Fruit fly (Drosophila melanogaster) whole organism, pupa: Measurements from ENCODE around the gene CG32266.

ENCODE experiments used
- CG10348 ChIP-seq: fragments of 200-800 bp; sonication (Bioruptor generic); IDR thresholded peaks from 2 replicates; pipeline ENCODE4 v1.3.6; 2022; ENCODE audit warnings: missing biosample characterization, missing genetic modification characterization
- CG12605 ChIP-seq: fragments of 200-800 bp; sonication (Bioruptor generic); IDR thresholded peaks from 2 replicates; pipeline ENCODE4 v1.3.6; 2022; ENCODE audit warnings: missing biosample characterization, missing genetic modification characterization
- CG13204 ChIP-seq: fragments of 200-800 bp; sonication (Bioruptor generic); optimal IDR thresholded peaks from 2 replicates; lab custom pipeline; 2018; ENCODE audit warnings: missing biosample characterization, mild to moderate bottlenecking, missing genetic modification characterization, moderate library complexity
- CG14655 ChIP-seq: fragments of 200-800 bp; sonication (Bioruptor generic); optimal IDR thresholded peaks from 3 replicates; lab custom pipeline; 2017; ENCODE audit warnings: mild to moderate bottlenecking, missing biosample characterization, missing genetic modification reagents, missing genetic modification characterization
- CG15710 ChIP-seq: fragments of 200-800 bp; sonication (Bioruptor generic); optimal IDR thresholded peaks from 2 replicates; lab custom pipeline; 2018; ENCODE audit warnings: missing biosample characterization, mild to moderate bottlenecking, missing genetic modification characterization, moderate library complexity
- CG17806 ChIP-seq: fragments of 200-800 bp; sonication (Bioruptor generic); optimal IDR thresholded peaks from 2 replicates; lab custom pipeline; 2018; ENCODE audit warnings: missing biosample characterization, mild to moderate bottlenecking, missing genetic modification characterization, moderate library complexity
- CG32121 ChIP-seq: fragments of 200-800 bp; sonication (Bioruptor generic); IDR thresholded peaks from 2 replicates; pipeline ENCODE4 v1.3.6; 2022; ENCODE audit warnings: missing biosample characterization, missing genetic modification characterization
- CG34367 ChIP-seq: fragments of 200-800 bp; sonication (Bioruptor generic); optimal IDR thresholded peaks from 2 replicates; lab custom pipeline; 2018; ENCODE audit warnings: missing biosample characterization, mild to moderate bottlenecking, missing genetic modification characterization
- CG4496 ChIP-seq: fragments of 200-800 bp; sonication (Bioruptor generic); IDR thresholded peaks from 3 replicates; pipeline ENCODE4 v1.3.6; 2022; ENCODE audit warnings: missing biosample characterization, missing genetic modification characterization
- CG8159 ChIP-seq: fragments of 200-800 bp; sonication (Bioruptor generic); optimal IDR thresholded peaks from 3 replicates; lab custom pipeline; 2018; ENCODE audit warnings: missing biosample characterization, mild to moderate bottlenecking, missing genetic modification characterization, moderate library complexity
- CG8301 ChIP-seq: fragments of 200-800 bp; sonication (Bioruptor generic); optimal IDR thresholded peaks from 2 replicates; lab custom pipeline; 2018; ENCODE audit warnings: missing biosample characterization, mild to moderate bottlenecking, missing genetic modification characterization
- CG9948 ChIP-seq: fragments of 200-800 bp; sonication (Bioruptor generic); optimal IDR thresholded peaks from 2 replicates; lab custom pipeline; 2018; ENCODE audit warnings: missing biosample characterization, mild to moderate bottlenecking, missing genetic modification characterization, moderate library complexity
- D1 ChIP-seq: fragments of 200-800 bp; sonication (Bioruptor generic); optimal IDR thresholded peaks from 2 replicates; lab custom pipeline; 2018; ENCODE audit warnings: missing biosample characterization, mild to moderate bottlenecking, missing genetic modification characterization, moderate library complexity
- EcR ChIP-seq: fragments of 200-800 bp; sonication (Bioruptor generic); optimal IDR thresholded peaks from 3 replicates; lab custom pipeline; 2019; ENCODE audit warnings: missing biosample characterization, missing genetic modification characterization, mild to moderate bottlenecking, moderate library complexity, missing genetic modification reagents
- Ets98B ChIP-seq: fragments of 200-800 bp; sonication (Bioruptor generic); IDR thresholded peaks from 2 replicates; pipeline ENCODE4 v1.3.6; 2022; ENCODE audit warnings: missing biosample characterization, missing genetic modification characterization
- Pif1A ChIP-seq: fragments of 200-800 bp; sonication (Bioruptor generic); optimal IDR thresholded peaks from 3 replicates; lab custom pipeline; 2016; ENCODE audit warnings: missing biosample characterization, missing genetic modification characterization
- Pif1B ChIP-seq: fragments of 200-800 bp; sonication (Bioruptor generic); optimal IDR thresholded peaks from 3 replicates; lab custom pipeline; 2016; ENCODE audit warnings: missing biosample characterization, missing genetic modification characterization
- Snoo ChIP-seq: fragments of 200-800 bp; sonication (Bioruptor generic); optimal IDR thresholded peaks from 3 replicates; lab custom pipeline; 2017; ENCODE audit warnings: missing biosample characterization, mild to moderate bottlenecking, missing genetic modification characterization, inconsistent platforms
- fd96Ca ChIP-seq: fragments of 200-800 bp; sonication (Bioruptor generic); IDR thresholded peaks from 3 replicates; pipeline ENCODE4 v1.3.6; 2022; ENCODE audit warnings: missing biosample characterization, missing genetic modification characterization
- gl ChIP-seq: fragments of 200-800 bp; sonication (Bioruptor generic); optimal IDR thresholded peaks from 2 replicates; lab custom pipeline; 2018; ENCODE audit warnings: missing biosample characterization, mild to moderate bottlenecking, missing genetic modification characterization
- rn ChIP-seq: fragments of 200-800 bp; sonication (Bioruptor generic); IDR thresholded peaks from 2 replicates; pipeline ENCODE4 v1.3.6; 2022; ENCODE audit warnings: missing biosample characterization, missing genetic modification characterization

CG32266 gene

dm6 chr3L:3811089-3811488, 20.5 kb downstream of the CG32266 start, which contains the start of the genes CG32263 and PIG-B:
Gene CG32263, minus strand, starts transcription at chr3L:3811114.
Gene PIG-B, plus strand, starts transcription at chr3L:3811263.
- TF ChIP-seq CG9948 (tag; lab: Kevin White, UChicago) (no peak), Ets98B (GFP tag; lab: Robert Waterston, UW) (no peak), rn (GFP tag; lab: Robert Waterston, UW) (no peak), CG34367 (tag; lab: Kevin White, UChicago) (no peak), Pif1B (no peak), Snoo (tag; lab: Kevin White, UChicago) (no peak), CG4496 (no peak), EcR (GFP tag; lab: Kevin White, UChicago) (no peak), CG14655 (GFP tag; lab: Kevin White, UChicago) (no peak), fd96Ca (GFP tag; lab: Robert Waterston, UW) (no peak)
- TF ChIP-seq, all 21 proteins: peak for 0

DNA sequence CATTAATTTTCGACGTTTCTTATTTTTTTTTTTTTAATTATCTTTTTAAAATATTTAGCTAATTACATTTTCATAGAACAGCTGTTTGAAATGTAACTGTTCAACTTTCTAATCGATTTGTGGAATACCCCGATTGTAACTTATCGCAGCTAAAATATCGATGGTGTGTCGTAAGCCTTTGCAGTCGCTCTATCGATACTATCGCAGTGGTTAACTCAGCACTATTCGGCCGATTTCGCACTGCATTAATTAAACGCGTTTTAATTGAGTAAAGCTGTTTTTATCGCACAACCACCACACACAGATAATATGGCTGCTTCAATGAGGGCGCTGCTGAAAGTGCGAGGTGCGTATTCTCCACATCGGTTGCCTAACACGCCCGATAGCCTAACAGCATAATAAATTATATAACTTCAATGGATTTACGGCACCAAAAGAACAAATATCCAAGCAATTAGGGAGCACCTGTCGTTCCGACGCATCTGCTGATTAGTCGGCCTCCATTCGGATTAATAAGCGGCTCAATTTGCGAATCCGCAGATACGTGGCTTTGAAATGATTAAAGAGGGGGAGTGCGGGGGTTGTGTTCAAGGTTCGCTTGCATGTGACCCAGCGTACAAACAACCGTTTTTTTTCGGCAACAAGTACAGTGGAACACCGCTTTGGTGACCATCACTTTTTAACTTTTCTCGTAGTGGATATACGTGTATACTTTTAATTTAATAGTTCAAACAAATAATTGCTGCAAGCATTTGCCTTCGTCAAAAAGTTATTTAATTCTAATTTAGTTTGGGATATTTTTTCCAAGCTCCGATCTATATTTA, 23.6 kb downstream of the CG32266 start, which contains the start of gene Scsalpha1:
Gene Scsalpha1 (plus strand): TSS at position 202 of the 824 bp plus-strand sequence.
- TF ChIP-seq CG14655 (GFP tag; lab: Kevin White, UChicago) (no peak), CG4496 (peak; percentile 67), Ets98B (GFP tag; lab: Robert Waterston, UW) (peak; percentile 61; the same call in 1 of the 2 replicates), D1 (tag; lab: Kevin White, UChicago) (no peak), Pif1B (no peak), CG10348 (GFP tag; lab: Robert Waterston, UW) (no peak), Pif1A (GFP tag; lab: Kevin White, UChicago) (no peak), CG17806 (tag; lab: Kevin White, UChicago) (no peak), CG34367 (tag; lab: Kevin White, UChicago) (no peak), Snoo (tag; lab: Kevin White, UChicago) (no peak), fd96Ca (GFP tag; lab: Robert Waterston, UW) (peak; percentile 23; the same call in 2 of the 3 replicates), CG32121 (GFP tag; lab: Robert Waterston, UW) (peak; percentile 17; the same call in 1 of the 2 replicates), CG12605 (no peak), CG15710 (tag; lab: Kevin White, UChicago) (peak; percentile 1), CG8159 (tag; lab: Kevin White, UChicago) (peak; percentile 18), rn (GFP tag; lab: Robert Waterston, UW) (no peak), EcR (GFP tag; lab: Kevin White, UChicago) (peak; percentile 44), CG8301 (peak; percentile 27), CG9948 (tag; lab: Kevin White, UChicago) (no peak)

DNA sequence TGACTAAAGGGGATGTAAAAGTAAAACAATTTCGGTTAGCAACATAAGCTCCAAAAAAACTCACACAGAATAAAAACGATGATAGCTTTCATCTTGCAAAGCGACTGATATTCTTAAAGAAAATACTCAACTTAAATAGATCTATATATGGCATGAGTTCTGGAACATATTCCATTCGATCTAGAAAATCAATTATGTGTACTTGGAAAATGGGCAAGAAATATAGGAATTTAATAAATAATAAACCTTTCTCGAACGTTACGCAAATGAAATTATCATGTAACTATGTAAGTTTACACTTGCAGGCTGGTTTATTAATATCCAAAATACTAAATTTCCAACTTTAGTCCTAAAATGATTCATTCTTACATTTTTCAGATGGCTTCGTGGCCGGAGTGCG, 25.6 kb downstream of the CG32266 start, which contains the start of gene Acp63F:
Gene Acp63F (minus strand): TSS at position 101 of the 400 bp plus-strand sequence.
- no peak for TF ChIP-seq CG9948 (tag; lab: Kevin White, UChicago)
- TF ChIP-seq CG8159 (tag; lab: Kevin White, UChicago), result no peak
- TF ChIP-seq CG17806 (tag; lab: Kevin White, UChicago), result no peak
- no peak for TF ChIP-seq fd96Ca (GFP tag; lab: Robert Waterston, UW)
- TF ChIP-seq Snoo (tag; lab: Kevin White, UChicago), result no peak
- no peak for TF ChIP-seq Pif1B
- no peak for TF ChIP-seq CG12605
- no peak for TF ChIP-seq CG8301
- no peak for TF ChIP-seq gl (tag; lab: Kevin White, UChicago)
- TF ChIP-seq D1 (tag; lab: Kevin White, UChicago), result no peak
- TF ChIP-seq CG13204 (GFP tag; lab: Kevin White, UChicago), result no peak
- no peak for TF ChIP-seq CG32121 (GFP tag; lab: Robert Waterston, UW)
- TF ChIP-seq CG14655 (GFP tag; lab: Kevin White, UChicago), result no peak
- TF ChIP-seq EcR (GFP tag; lab: Kevin White, UChicago), result no peak
- TF ChIP-seq CG34367 (tag; lab: Kevin White, UChicago), result no peak
- TF ChIP-seq Ets98B (GFP tag; lab: Robert Waterston, UW), result no peak
- TF ChIP-seq rn (GFP tag; lab: Robert Waterston, UW), result no peak
- no peak for TF ChIP-seq CG4496
- TF ChIP-seq CG10348 (GFP tag; lab: Robert Waterston, UW), result no peak
- no peak for TF ChIP-seq CG15710 (tag; lab: Kevin White, UChicago)

dm6 chr3L:3816772-3817483, 26.3 kb downstream of the CG32266 start:
- TF ChIP-seq Pif1B, result peak; percentile 69
- TF ChIP-seq CG10348 (GFP tag; lab: Robert Waterston, UW), result no peak
- TF ChIP-seq CG15710 (tag; lab: Kevin White, UChicago), result peak; percentile 12
- TF ChIP-seq CG8301, result peak; percentile 44
- peak; percentile 56 for TF ChIP-seq CG12605
- peak; percentile 18; the same call in 1 of the 2 replicates for TF ChIP-seq CG32121 (GFP tag; lab: Robert Waterston, UW)
- TF ChIP-seq EcR (GFP tag; lab: Kevin White, UChicago), result peak; percentile 80
- TF ChIP-seq D1 (tag; lab: Kevin White, UChicago), result no peak
- TF ChIP-seq Ets98B (GFP tag; lab: Robert Waterston, UW), result peak; percentile 17; the same call in 1 of the 2 replicates
- no peak for TF ChIP-seq CG9948 (tag; lab: Kevin White, UChicago)
- TF ChIP-seq CG14655 (GFP tag; lab: Kevin White, UChicago), result no peak
- peak; percentile 42 for TF ChIP-seq CG34367 (tag; lab: Kevin White, UChicago)
- TF ChIP-seq gl (tag; lab: Kevin White, UChicago), result peak; percentile 84
- peak; percentile 44 for TF ChIP-seq CG8159 (tag; lab: Kevin White, UChicago)
- no peak for TF ChIP-seq fd96Ca (GFP tag; lab: Robert Waterston, UW)
- TF ChIP-seq rn (GFP tag; lab: Robert Waterston, UW), result no peak
- TF ChIP-seq CG4496, result peak; percentile 68; the same call in 2 of the 3 replicates
- TF ChIP-seq CG13204 (GFP tag; lab: Kevin White, UChicago), result no peak
- TF ChIP-seq Snoo (tag; lab: Kevin White, UChicago), result peak; percentile 35
- TF ChIP-seq CG17806 (tag; lab: Kevin White, UChicago), result peak; percentile 37
- no peak for TF ChIP-seq Pif1A (GFP tag; lab: Kevin White, UChicago)
